Worm (Caenorhabditis elegans) whole organism, midembryonic: ENCODE measurements around the gene T14B1.1.

Experiments used
- T22C8.4 ChIP-seq: fragments of 200-800 bp; sonication (Bioruptor generic); IDR thresholded peaks from 2 replicates; pipeline ENCODE4 v1.3.6; 2022; ENCODE audit warnings: missing genetic modification characterization, missing compliant biosample characterization
- cog-1 ChIP-seq: sonication (generic microtip); optimal IDR thresholded peaks from 2 replicates; lab custom pipeline; 2016; ENCODE audit warnings: missing genetic modification characterization, missing compliant biosample characterization
- flt-1 ChIP-seq: fragments of 200-800 bp; sonication (Bioruptor generic); IDR thresholded peaks from 2 replicates; pipeline ENCODE4 v1.3.6; 2022; ENCODE audit warnings: missing genetic modification characterization, missing compliant biosample characterization
- klf-2 ChIP-seq: fragments of 200-800 bp; sonication (Bioruptor generic); conservative IDR thresholded peaks from 2 replicates; pipeline ENCODE4 v1.3.6; 2022; ENCODE audit warnings: missing genetic modification reagents, missing genetic modification characterization, missing compliant biosample characterization
- med-1 ChIP-seq: sonication (generic microtip); optimal IDR thresholded peaks from 2 replicates; lab custom pipeline; 2017; ENCODE audit warnings: missing genetic modification characterization, mild to moderate bottlenecking, missing compliant biosample characterization, antibody characterized with exemption, missing genetic modification reagents; ENCODE audit not compliant: insufficient read depth
- ref-1 ChIP-seq: fragments of 200-800 bp; sonication (Bioruptor generic); conservative IDR thresholded peaks from 2 replicates; pipeline ENCODE4 v1.3.6; 2022; ENCODE audit warnings: missing genetic modification reagents, missing genetic modification characterization, missing compliant biosample characterization
- tab-1 ChIP-seq: fragments of 200-800 bp; sonication (Bioruptor generic); IDR thresholded peaks from 2 replicates; pipeline ENCODE4 v1.3.6; 2022; ENCODE audit warnings: missing genetic modification characterization, missing compliant biosample characterization
- ztf-23 ChIP-seq: fragments of 200-800 bp; sonication (Bioruptor generic); IDR thresholded peaks from 2 replicates; pipeline ENCODE4 v1.3.6; 2022; ENCODE audit warnings: missing genetic modification reagents, missing genetic modification characterization, missing compliant biosample characterization
- ztf-29 ChIP-seq: fragments of 200-800 bp; sonication (Bioruptor generic); IDR thresholded peaks from 2 replicates; pipeline ENCODE4 v1.3.6; 2022; ENCODE audit warnings: missing genetic modification reagents, missing genetic modification characterization, missing compliant biosample characterization

T14B1.1 gene

ce11 chrX:9667391-9667790 lies 1.1 kb downstream of the T14B1.1 start:
- TF ChIP-seq ztf-29 (GFP tag; lab: Robert Waterston, UW) (no peak), cog-1 (tag; lab: Kevin White, UChicago) (peak; percentile 5), T22C8.4 (GFP tag; lab: Robert Waterston, UW) (no peak)

- TF ChIP-seq klf-2 (GFP tag; lab: Robert Waterston, UW) = no peak
- TF ChIP-seq tab-1 = no peak
- TF ChIP-seq med-1 (GFP tag; lab: Kevin White, UChicago) = no peak
- TF ChIP-seq ztf-29 (GFP tag; lab: Robert Waterston, UW) = no peak
- no peak for TF ChIP-seq flt-1
- no peak for TF ChIP-seq cog-1 (tag; lab: Kevin White, UChicago)
- no peak for TF ChIP-seq ztf-23 (GFP tag; lab: Robert Waterston, UW)
- TF ChIP-seq ref-1 (GFP tag; lab: Robert Waterston, UW) = no peak
- TF ChIP-seq T22C8.4 (GFP tag; lab: Robert Waterston, UW) = no peak
These were observed 2.6 kb downstream of the T14B1.1 start for ce11 chrX:9665944-9666343.

DNA sequence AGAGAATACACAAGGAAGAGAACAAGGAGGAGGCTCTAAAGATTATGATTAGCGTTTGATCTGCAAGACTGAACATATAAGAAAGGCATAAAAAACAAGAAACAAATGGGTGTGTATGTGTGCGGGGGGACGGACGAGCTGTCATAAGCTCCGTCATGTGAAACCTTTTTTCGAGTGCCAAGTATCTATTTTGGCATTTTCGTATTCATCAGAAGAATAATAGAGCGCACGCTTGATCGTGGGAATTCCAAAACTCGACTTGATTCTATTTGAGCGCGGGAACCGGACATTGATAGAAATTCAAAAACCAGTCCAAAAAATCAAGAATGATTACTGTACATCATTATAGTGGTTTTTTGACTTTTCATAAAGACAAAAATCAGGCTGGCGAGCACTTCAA lies 11.8 kb downstream of the T14B1.1 start:
- TF ChIP-seq cog-1 (tag; lab: Kevin White, UChicago) = no peak
- TF ChIP-seq klf-2 (GFP tag; lab: Robert Waterston, UW) = no peak
- no peak for TF ChIP-seq flt-1
- TF ChIP-seq med-1 (GFP tag; lab: Kevin White, UChicago) = no peak
- TF ChIP-seq ztf-23 (GFP tag; lab: Robert Waterston, UW) = no peak
- TF ChIP-seq T22C8.4 (GFP tag; lab: Robert Waterston, UW) = no peak
- TF ChIP-seq ref-1 (GFP tag; lab: Robert Waterston, UW) = no peak
- TF ChIP-seq ztf-29 (GFP tag; lab: Robert Waterston, UW) = no peak
- TF ChIP-seq tab-1 = no peak

DNA sequence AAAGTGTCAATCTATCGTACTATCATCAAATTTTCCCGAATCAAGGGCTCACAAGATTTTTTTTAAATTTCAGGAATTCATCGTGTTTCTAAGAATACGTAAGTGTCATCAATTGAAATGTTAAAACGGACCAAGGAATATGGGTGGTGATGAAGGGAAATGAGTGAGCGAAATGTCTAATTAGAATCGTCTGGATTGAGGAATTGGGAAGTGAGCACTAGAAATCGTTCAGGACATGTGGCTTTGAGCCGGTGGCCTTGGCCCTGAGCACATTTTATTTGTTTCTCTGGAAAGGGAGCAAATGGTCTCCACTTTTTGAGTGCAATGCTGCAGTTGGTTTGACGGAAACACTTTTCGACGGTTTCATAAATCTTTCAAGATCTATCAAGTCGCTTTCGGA lies 14.3 kb downstream of the T14B1.1 start:
- no peak for TF ChIP-seq cog-1 (tag; lab: Kevin White, UChicago)
- TF ChIP-seq T22C8.4 (GFP tag; lab: Robert Waterston, UW) = no peak
- no peak for TF ChIP-seq tab-1
- no peak for TF ChIP-seq flt-1
- TF ChIP-seq ztf-23 (GFP tag; lab: Robert Waterston, UW) = no peak
- no peak for TF ChIP-seq ztf-29 (GFP tag; lab: Robert Waterston, UW)
- no peak for TF ChIP-seq med-1 (GFP tag; lab: Kevin White, UChicago)
- no peak for TF ChIP-seq klf-2 (GFP tag; lab: Robert Waterston, UW)
- no peak for TF ChIP-seq ref-1 (GFP tag; lab: Robert Waterston, UW)

- no peak for TF ChIP-seq tab-1
- TF ChIP-seq ztf-23 (GFP tag; lab: Robert Waterston, UW) = no peak
- TF ChIP-seq ref-1 (GFP tag; lab: Robert Waterston, UW) = no peak
- TF ChIP-seq klf-2 (GFP tag; lab: Robert Waterston, UW) = no peak
- TF ChIP-seq med-1 (GFP tag; lab: Kevin White, UChicago) = no peak
- TF ChIP-seq T22C8.4 (GFP tag; lab: Robert Waterston, UW) = no peak
- TF ChIP-seq cog-1 (tag; lab: Kevin White, UChicago) = no peak
- no peak for TF ChIP-seq flt-1
- no peak for TF ChIP-seq ztf-29 (GFP tag; lab: Robert Waterston, UW)
These were observed 15.0 kb downstream of the T14B1.1 start for ce11 chrX:9653478-9653877.

ce11 chrX:9653016-9653415 lies 15.5 kb downstream of the T14B1.1 start, which contains the start of gene aex-2:
Gene aex-2, minus strand, starts transcription at chrX:9653116.
- TF ChIP-seq ref-1 (GFP tag; lab: Robert Waterston, UW) (no peak), ztf-29 (GFP tag; lab: Robert Waterston, UW) (no peak), med-1 (GFP tag; lab: Kevin White, UChicago) (no peak), ztf-23 (GFP tag; lab: Robert Waterston, UW) (no peak), klf-2 (GFP tag; lab: Robert Waterston, UW) (no peak), T22C8.4 (GFP tag; lab: Robert Waterston, UW) (no peak), flt-1 (no peak), tab-1 (no peak), cog-1 (tag; lab: Kevin White, UChicago) (no peak)

DNA sequence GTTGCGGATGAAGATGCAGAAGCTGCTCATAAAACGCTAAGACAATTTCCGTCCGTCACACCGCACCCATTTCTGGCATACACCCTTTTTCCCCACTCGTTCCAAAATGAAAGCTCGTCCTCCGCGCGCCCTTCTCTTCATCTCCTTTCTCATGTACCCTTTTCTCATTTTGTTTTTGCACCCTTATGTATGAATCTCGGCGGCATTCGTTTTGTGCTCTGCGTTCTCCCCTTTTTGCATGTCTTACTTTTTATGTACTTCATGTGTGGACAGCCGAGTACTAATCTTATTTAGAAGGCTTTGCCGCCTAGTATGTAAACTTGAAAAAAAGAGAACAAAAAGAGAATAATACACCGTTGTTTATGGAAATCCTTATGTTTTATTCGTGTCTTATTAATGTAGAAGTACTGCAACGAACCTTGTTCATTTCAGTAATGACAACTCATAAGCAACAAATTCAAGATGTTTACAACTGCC lies 20.4 kb downstream of the T14B1.1 start, which contains the start of gene F34H10.4:
Gene F34H10.4 (plus strand): TSS at position 427 of the 477 bp plus-strand sequence.
- TF ChIP-seq klf-2 (GFP tag; lab: Robert Waterston, UW) (no peak), ztf-23 (GFP tag; lab: Robert Waterston, UW) (no peak), ztf-29 (GFP tag; lab: Robert Waterston, UW) (no peak), ref-1 (GFP tag; lab: Robert Waterston, UW) (no peak), flt-1 (no peak), cog-1 (tag; lab: Kevin White, UChicago) (no peak), T22C8.4 (GFP tag; lab: Robert Waterston, UW) (no peak), med-1 (GFP tag; lab: Kevin White, UChicago) (no peak), tab-1 (no peak)

ce11 chrX:9642775-9643461 lies 25.6 kb downstream of the T14B1.1 start:
- TF ChIP-seq ref-1 (GFP tag; lab: Robert Waterston, UW) (no peak), ztf-29 (GFP tag; lab: Robert Waterston, UW) (no peak), ztf-23 (GFP tag; lab: Robert Waterston, UW) (no peak), cog-1 (tag; lab: Kevin White, UChicago) (no peak), flt-1 (no peak), klf-2 (GFP tag; lab: Robert Waterston, UW) (no peak), T22C8.4 (GFP tag; lab: Robert Waterston, UW) (no peak), tab-1 (no peak), med-1 (GFP tag; lab: Kevin White, UChicago) (no peak)

DNA sequence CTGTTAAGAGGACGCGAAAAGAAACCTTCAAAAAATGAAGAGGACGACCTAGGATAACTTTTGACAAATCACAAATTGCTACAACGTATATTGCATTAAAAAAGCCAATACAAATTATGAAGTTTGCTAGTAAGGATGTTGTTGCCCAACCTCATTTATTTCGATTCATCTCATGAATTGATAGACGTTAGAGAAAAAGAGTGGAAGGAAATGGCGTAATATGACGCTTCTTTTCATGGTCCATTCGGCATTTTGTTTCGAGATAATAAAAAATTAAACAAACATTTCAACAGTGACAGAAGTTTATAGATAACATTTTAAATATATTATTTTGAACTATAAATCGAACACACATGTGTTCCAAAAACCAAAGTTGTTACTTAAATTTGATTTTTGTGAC lies 27.6 kb downstream of the T14B1.1 start:
- TF ChIP-seq med-1 (GFP tag; lab: Kevin White, UChicago) (no peak), ref-1 (GFP tag; lab: Robert Waterston, UW) (no peak), T22C8.4 (GFP tag; lab: Robert Waterston, UW) (no peak), tab-1 (no peak), cog-1 (tag; lab: Kevin White, UChicago) (no peak), klf-2 (GFP tag; lab: Robert Waterston, UW) (no peak), ztf-29 (GFP tag; lab: Robert Waterston, UW) (no peak), flt-1 (no peak), ztf-23 (GFP tag; lab: Robert Waterston, UW) (no peak)
